Fruit fly (Drosophila melanogaster) whole organism, pupa: ENCODE results near the gene CG5181.

Source experiments
- CG13204 ChIP-seq: fragments of 200-800 bp; sonication (Bioruptor generic); optimal IDR thresholded peaks from 2 replicates; lab custom pipeline; 2018; ENCODE audit warnings: missing biosample characterization, mild to moderate bottlenecking, missing genetic modification characterization, moderate library complexity
- CG9948 ChIP-seq: fragments of 200-800 bp; sonication (Bioruptor generic); optimal IDR thresholded peaks from 2 replicates; lab custom pipeline; 2018; ENCODE audit warnings: missing biosample characterization, mild to moderate bottlenecking, missing genetic modification characterization, moderate library complexity
- fd96Ca ChIP-seq: fragments of 200-800 bp; sonication (Bioruptor generic); IDR thresholded peaks from 3 replicates; pipeline ENCODE4 v1.3.6; 2022; ENCODE audit warnings: missing biosample characterization, missing genetic modification characterization
- rn ChIP-seq: fragments of 200-800 bp; sonication (Bioruptor generic); IDR thresholded peaks from 2 replicates; pipeline ENCODE4 v1.3.6; 2022; ENCODE audit warnings: missing biosample characterization, missing genetic modification characterization

- TF ChIP-seq CG9948 (tag; lab: Kevin White, UChicago) = no peak
- TF ChIP-seq fd96Ca = no peak
- no peak for TF ChIP-seq rn (GFP tag; lab: Robert Waterston, UW)
- TF ChIP-seq CG13204 (GFP tag; lab: Kevin White, UChicago) = no peak
Measured at dm6 chr2L:7440458-7441018, 30.9 kb upstream of the CG5181 start.
